Comparison of ENCODE assay signal across 1 fruit fly cellular context in genomic region chr3L:6752278-6753096, dm6.
A peak's percentile ranks its signal among the peaks of the same experiment; 100 is the strongest.
TF ChIP-seq lines count a peak whose summit lies in the region.

TSS of gene velo (minus strand) at chr3L:6752752.
TSS of gene Sbds (plus strand) at chr3L:6752913.

TF ChIP-seq in whole organism, embryonic, 481 proteins besides CTCF, POLR2A, EP300 and RAD21 (continued from another document and continues in another):
- peak; percentile 25; the same call in 1 of the 3 replicates for TF ChIP-seq CG14860 (GFP tag; IDR thresholded peaks at IDR 0.05; lab: Robert Waterston, UW; ENCODE audit: partially characterized antibody)
- no peak for TF ChIP-seq hth (optimal IDR thresholded peaks at IDR 0.05; lab: Kevin White, UChicago)
- peak; percentile 72 for TF ChIP-seq gem (tag; optimal IDR thresholded peaks at IDR 0.05; lab: Kevin White, UChicago)
- peak; percentile 58 for TF ChIP-seq CG15514 (GFP tag; optimal IDR thresholded peaks at IDR 0.05; lab: Kevin White, UChicago)
- no peak for TF ChIP-seq cato (GFP tag; optimal IDR thresholded peaks at IDR 0.05; lab: Kevin White, UChicago; ENCODE audit: borderline replicate concordance)
- TF ChIP-seq CG7928 (GFP tag; optimal IDR thresholded peaks at IDR 0.05; lab: Kevin White, UChicago) = no peak
- TF ChIP-seq Lpt (GFP tag; optimal IDR thresholded peaks at IDR 0.05; lab: Kevin White, UChicago) = no peak
- TF ChIP-seq gsb-n (tag; optimal IDR thresholded peaks at IDR 0.05; lab: Kevin White, UChicago) = peak; percentile 18
- TF ChIP-seq CG10543 (GFP tag; optimal IDR thresholded peaks at IDR 0.05; lab: Kevin White, UChicago) = peak; percentile 71
- TF ChIP-seq Mes4 (GFP tag; optimal IDR thresholded peaks at IDR 0.05; lab: Kevin White, UChicago) = peak; percentile 9
- peak; percentile 67 for TF ChIP-seq CG30403 (GFP tag; optimal IDR thresholded peaks at IDR 0.05; lab: Kevin White, UChicago)
- peak; percentile 23; the same call in 1 of the 2 replicates for TF ChIP-seq sisA (GFP tag; IDR thresholded peaks at IDR 0.05; lab: Robert Waterston, UW)
- TF ChIP-seq twi (tag; optimal IDR thresholded peaks at IDR 0.05; lab: Kevin White, UChicago) = no peak
- no peak for TF ChIP-seq TFAM (GFP tag; optimal IDR thresholded peaks at IDR 0.05; lab: Kevin White, UChicago)
- peak; percentile 39 for TF ChIP-seq CG33557 (GFP tag; optimal IDR thresholded peaks at IDR 0.05; lab: Kevin White, UChicago)
- peak; percentile 16 for TF ChIP-seq her (GFP tag; optimal IDR thresholded peaks at IDR 0.05; lab: Kevin White, UChicago)
- TF ChIP-seq crp (GFP tag; optimal IDR thresholded peaks at IDR 0.05; lab: Kevin White, UChicago) = peak in 1 of 2 experiments; percentile 83
- peak; percentile 2 for TF ChIP-seq BtbVII (GFP tag; optimal IDR thresholded peaks at IDR 0.05; lab: Kevin White, UChicago)
- no peak for TF ChIP-seq GATAe (GFP tag; conservative IDR thresholded peaks at IDR 0.05; lab: Robert Waterston, UW)
- peak; percentile 41; the same call in 1 of the 2 replicates for TF ChIP-seq Ptx1 (GFP tag; IDR thresholded peaks at IDR 0.05; lab: Robert Waterston, UW)
- TF ChIP-seq CG10654 (GFP tag; optimal IDR thresholded peaks at IDR 0.05; lab: Kevin White, UChicago) = no peak
- TF ChIP-seq fu2 (GFP tag; optimal IDR thresholded peaks at IDR 0.05; lab: Kevin White, UChicago) = no peak
- TF ChIP-seq mirr (GFP tag; optimal IDR thresholded peaks at IDR 0.05; lab: Kevin White, UChicago) = peak; percentile 42
- no peak for TF ChIP-seq CG16779 (GFP tag; IDR thresholded peaks at IDR 0.05; lab: Robert Waterston, UW)
- TF ChIP-seq ATbp (GFP tag; optimal IDR thresholded peaks at IDR 0.05; lab: Kevin White, UChicago) = no peak
- peak; percentile 65 for TF ChIP-seq amos (GFP tag; IDR thresholded peaks at IDR 0.05; lab: Robert Waterston, UW; ENCODE audit: partially characterized antibody)
- TF ChIP-seq prd (optimal IDR thresholded peaks at IDR 0.05; lab: Kevin White, UChicago) = no peak
- peak; percentile 54; the same call in 2 of the 3 replicates for TF ChIP-seq prd (GFP tag; IDR thresholded peaks at IDR 0.05; lab: Robert Waterston, UW)
- no peak for TF ChIP-seq tx (GFP tag; optimal IDR thresholded peaks at IDR 0.05; lab: Kevin White, UChicago)
- TF ChIP-seq gfzf (GFP tag; optimal IDR thresholded peaks at IDR 0.05; lab: Kevin White, UChicago) = peak; percentile 36
- no peak for TF ChIP-seq Stat92E (GFP tag; optimal IDR thresholded peaks at IDR 0.05; lab: Kevin White, UChicago)
- no peak for TF ChIP-seq Spps (tag; optimal IDR thresholded peaks at IDR 0.05; lab: Kevin White, UChicago)
- TF ChIP-seq CG10462 (GFP tag; optimal IDR thresholded peaks at IDR 0.05; lab: Kevin White, UChicago) = no peak
- TF ChIP-seq HmgZ (tag; optimal IDR thresholded peaks at IDR 0.05; lab: Kevin White, UChicago) = peak; percentile 69
- TF ChIP-seq Lhr (GFP tag; optimal IDR thresholded peaks at IDR 0.05; lab: Kevin White, UChicago) = peak; percentile 38
- no peak for TF ChIP-seq maf-S (GFP tag; optimal IDR thresholded peaks at IDR 0.05; lab: Kevin White, UChicago)
- TF ChIP-seq slp2 (GFP tag; optimal IDR thresholded peaks at IDR 0.05; lab: Kevin White, UChicago) = no peak
- TF ChIP-seq mld (GFP tag; IDR thresholded peaks at IDR 0.05; lab: Robert Waterston, UW; ENCODE audit: partially characterized antibody) = peak; percentile 26; the same call in 1 of the 3 replicates
- no peak for TF ChIP-seq br (optimal IDR thresholded peaks at IDR 0.05; lab: Kevin White, UChicago)
- TF ChIP-seq CG15696 (tag; optimal IDR thresholded peaks at IDR 0.05; lab: Kevin White, UChicago) = peak; percentile 58
- peak; percentile 76; the same call in 1 of the 2 replicates for TF ChIP-seq CG42726 (GFP tag; IDR thresholded peaks at IDR 0.05; lab: Robert Waterston, UW; ENCODE audit: partially characterized antibody)
- peak; percentile 49 for TF ChIP-seq CG8924 (tag; optimal IDR thresholded peaks at IDR 0.05; lab: Kevin White, UChicago)
- TF ChIP-seq CG7839 (tag; optimal IDR thresholded peaks at IDR 0.05; lab: Kevin White, UChicago) = peak; percentile 49
- TF ChIP-seq Hmr (GFP tag; optimal IDR thresholded peaks at IDR 0.05; lab: Kevin White, UChicago) = peak; percentile 32
- TF ChIP-seq lab (GFP tag; optimal IDR thresholded peaks at IDR 0.05; lab: Kevin White, UChicago) = peak; percentile 37
- TF ChIP-seq CG15073 (GFP tag; optimal IDR thresholded peaks at IDR 0.05; lab: Kevin White, UChicago) = no peak
- peak; percentile 15 for TF ChIP-seq CG7786 (GFP tag; optimal IDR thresholded peaks at IDR 0.05; lab: Kevin White, UChicago)
- TF ChIP-seq Oaz (GFP tag; IDR thresholded peaks at IDR 0.05; lab: Robert Waterston, UW) = no peak
- TF ChIP-seq eve (GFP tag; optimal IDR thresholded peaks at IDR 0.05; lab: Kevin White, UChicago) = no peak
- TF ChIP-seq B-H1 (GFP tag; IDR thresholded peaks at IDR 0.05; lab: Robert Waterston, UW) = no peak
- TF ChIP-seq schlank (tag; optimal IDR thresholded peaks at IDR 0.05; lab: Kevin White, UChicago) = no peak
- TF ChIP-seq Mrtf (GFP tag; IDR thresholded peaks at IDR 0.05; lab: Robert Waterston, UW) = no peak
- no peak for TF ChIP-seq Bteb2 (GFP tag; optimal IDR thresholded peaks at IDR 0.05; lab: Kevin White, UChicago)
- 0 out of 2 replicates have a peak, but pooled peaks have one; percentile 11 for TF ChIP-seq sens-2 (GFP tag; IDR thresholded peaks at IDR 0.05; lab: Robert Waterston, UW)
- no peak for TF ChIP-seq dimm (GFP tag; IDR thresholded peaks at IDR 0.05; lab: Robert Waterston, UW)
- no peak for TF ChIP-seq CG6272 (GFP tag; IDR thresholded peaks at IDR 0.05; lab: Robert Waterston, UW)
- no peak for TF ChIP-seq Atf-2 (GFP tag; optimal IDR thresholded peaks at IDR 0.05; lab: Kevin White, UChicago)
- no peak for TF ChIP-seq CG18764 (GFP tag; optimal IDR thresholded peaks at IDR 0.05; lab: Kevin White, UChicago)
- no peak for TF ChIP-seq CG11085 (GFP tag; IDR thresholded peaks at IDR 0.05; lab: Robert Waterston, UW)
- TF ChIP-seq Bgb (GFP tag; IDR thresholded peaks at IDR 0.05; lab: Robert Waterston, UW; ENCODE audit: partially characterized antibody) = peak; percentile 70
- peak; percentile 3 for TF ChIP-seq zfh2 (GFP tag; optimal IDR thresholded peaks at IDR 0.05; lab: Kevin White, UChicago)
- TF ChIP-seq Scr (GFP tag; IDR thresholded peaks at IDR 0.05; lab: Robert Waterston, UW; ENCODE audit: partially characterized antibody) = peak; percentile 80
- 0 out of 2 replicates have a peak, but pooled peaks have one; percentile 22 for TF ChIP-seq ato (GFP tag; IDR thresholded peaks at IDR 0.05; lab: Robert Waterston, UW; ENCODE audit: partially characterized antibody)
- TF ChIP-seq da (GFP tag; optimal IDR thresholded peaks at IDR 0.05; lab: Kevin White, UChicago) = no peak
- no peak for TF ChIP-seq CG11696 (GFP tag; IDR thresholded peaks at IDR 0.05; lab: Robert Waterston, UW)
- TF ChIP-seq Camta (GFP tag; optimal IDR thresholded peaks at IDR 0.05; lab: Kevin White, UChicago) = peak; percentile 18
- TF ChIP-seq HLHmδ (GFP tag; optimal IDR thresholded peaks at IDR 0.05; lab: Kevin White, UChicago) = peak; percentile 24
- TF ChIP-seq ems (GFP tag; optimal IDR thresholded peaks at IDR 0.05; lab: Kevin White, UChicago) = peak; percentile 17
- TF ChIP-seq Blimp-1 (GFP tag; optimal IDR thresholded peaks at IDR 0.05; lab: Kevin White, UChicago) = no peak
- TF ChIP-seq CG2202 (tag; optimal IDR thresholded peaks at IDR 0.05; lab: Kevin White, UChicago) = no peak
- TF ChIP-seq Mad (GFP tag; optimal IDR thresholded peaks at IDR 0.05; lab: Kevin White, UChicago) = no peak
- peak; percentile 72 for TF ChIP-seq Opbp (GFP tag; IDR thresholded peaks at IDR 0.05; lab: Robert Waterston, UW; ENCODE audit: partially characterized antibody)
- TF ChIP-seq CG3065 (GFP tag; optimal IDR thresholded peaks at IDR 0.05; lab: Kevin White, UChicago) = peak; percentile 6
- TF ChIP-seq Eip74EF (GFP tag; optimal IDR thresholded peaks at IDR 0.05; lab: Kevin White, UChicago) = no peak
- TF ChIP-seq CG14667 (GFP tag; IDR thresholded peaks at IDR 0.05; lab: Robert Waterston, UW) = 0 out of 2 replicates have a peak, but pooled peaks have one; percentile 39
- peak; percentile 57 for TF ChIP-seq nmo (GFP tag; optimal IDR thresholded peaks at IDR 0.05; lab: Kevin White, UChicago)
- peak; percentile 89 for TF ChIP-seq YL-1 (GFP tag; optimal IDR thresholded peaks at IDR 0.05; lab: Kevin White, UChicago)
- peak; percentile 93 for TF ChIP-seq CG4360 (GFP tag; IDR thresholded peaks at IDR 0.05; lab: Robert Waterston, UW)
- TF ChIP-seq NC2α (GFP tag; optimal IDR thresholded peaks at IDR 0.05; lab: Kevin White, UChicago) = no peak
- TF ChIP-seq hkb (optimal IDR thresholded peaks at IDR 0.05; lab: Kevin White, UChicago) = no peak
- peak; percentile 45 for TF ChIP-seq hkb (GFP tag; IDR thresholded peaks at IDR 0.05; lab: Robert Waterston, UW)
- no peak for TF ChIP-seq CkIIα-i1 (GFP tag; IDR thresholded peaks at IDR 0.05; lab: Robert Waterston, UW)
- no peak for TF ChIP-seq gcm (GFP tag; optimal IDR thresholded peaks at IDR 0.05; lab: Kevin White, UChicago)
- TF ChIP-seq CG2712 (tag; optimal IDR thresholded peaks at IDR 0.05; lab: Kevin White, UChicago) = peak; percentile 62
- no peak for TF ChIP-seq cas (GFP tag; IDR thresholded peaks at IDR 0.05; lab: Robert Waterston, UW)
- TF ChIP-seq CG8089 (GFP tag; optimal IDR thresholded peaks at IDR 0.05; lab: Kevin White, UChicago) = no peak
- peak; percentile 25 for TF ChIP-seq D19B (GFP tag; optimal IDR thresholded peaks at IDR 0.05; lab: Kevin White, UChicago)
- TF ChIP-seq CG4730 (GFP tag; IDR thresholded peaks at IDR 0.05; lab: Robert Waterston, UW) = no peak
- TF ChIP-seq Sin3A (optimal IDR thresholded peaks at IDR 0.05; lab: Kevin White, UChicago) = peak; percentile 19
- peak; percentile 17 for TF ChIP-seq ash1 (GFP tag; optimal IDR thresholded peaks at IDR 0.05; lab: Kevin White, UChicago)
- TF ChIP-seq sna (GFP tag; IDR thresholded peaks at IDR 0.05; lab: Robert Waterston, UW; ENCODE audit: partially characterized antibody) = peak; percentile 69; the same call in 1 of the 2 replicates
- peak; percentile 13 for TF ChIP-seq odd (GFP tag; optimal IDR thresholded peaks at IDR 0.05; lab: Kevin White, UChicago)
- peak; percentile 20 for TF ChIP-seq Six4 (GFP tag; optimal IDR thresholded peaks at IDR 0.05; lab: Kevin White, UChicago)
- TF ChIP-seq CG17328 (GFP tag; IDR thresholded peaks at IDR 0.05; lab: Robert Waterston, UW) = peak; percentile 22; the same call in 1 of the 2 replicates
- TF ChIP-seq Sox102F (GFP tag; optimal IDR thresholded peaks at IDR 0.05; lab: Kevin White, UChicago) = no peak
- TF ChIP-seq sd (tag; optimal IDR thresholded peaks at IDR 0.05; lab: Kevin White, UChicago) = peak; percentile 33
- no peak for TF ChIP-seq Vsx1 (GFP tag; optimal IDR thresholded peaks at IDR 0.05; lab: Kevin White, UChicago)
- TF ChIP-seq exex (tag; optimal IDR thresholded peaks at IDR 0.05; lab: Kevin White, UChicago) = peak; percentile 30
- peak; percentile 24 for TF ChIP-seq bcd (GFP tag; optimal IDR thresholded peaks at IDR 0.05; lab: Kevin White, UChicago)
- no peak for TF ChIP-seq CG1647 (GFP tag; optimal IDR thresholded peaks at IDR 0.05; lab: Kevin White, UChicago)
- TF ChIP-seq Hr78 (GFP tag; optimal IDR thresholded peaks at IDR 0.05; lab: Kevin White, UChicago) = no peak
- TF ChIP-seq Xbp1 (GFP tag; optimal IDR thresholded peaks at IDR 0.05; lab: Kevin White, UChicago) = peak; percentile 52
- no peak for TF ChIP-seq salm (tag; optimal IDR thresholded peaks at IDR 0.05; lab: Kevin White, UChicago)
- 0 out of 2 replicates have a peak, but pooled peaks have one; percentile 11 for TF ChIP-seq Adf1 (GFP tag; IDR thresholded peaks at IDR 0.05; lab: Robert Waterston, UW)
- TF ChIP-seq klu (GFP tag; IDR thresholded peaks at IDR 0.05; lab: Robert Waterston, UW) = no peak
- TF ChIP-seq Pdp1 (GFP tag; optimal IDR thresholded peaks at IDR 0.05; lab: Kevin White, UChicago) = peak; percentile 6 to 41
- peak; percentile 25 for TF ChIP-seq Myb (GFP tag; optimal IDR thresholded peaks at IDR 0.05; lab: Kevin White, UChicago)
- TF ChIP-seq yki (optimal IDR thresholded peaks at IDR 0.05; lab: Kevin White, UChicago) = no peak
- 0 out of 4 replicates have a peak, but pooled peaks have one; percentile 65 for TF ChIP-seq chinmo (GFP tag; IDR thresholded peaks at IDR 0.05; lab: Robert Waterston, UW; ENCODE audit: partially characterized antibody)
- peak; percentile 86 for TF ChIP-seq D (optimal IDR thresholded peaks at IDR 0.05; lab: Kevin White, UChicago)
- no peak for TF ChIP-seq D (GFP tag; optimal IDR thresholded peaks at IDR 0.05; lab: Kevin White, UChicago)
- TF ChIP-seq Atf3 (GFP tag; optimal IDR thresholded peaks at IDR 0.05; lab: Kevin White, UChicago) = no peak
- peak; percentile 66 for TF ChIP-seq CG32532 (GFP tag; IDR thresholded peaks at IDR 0.05; lab: Robert Waterston, UW)
- TF ChIP-seq fd3F (GFP tag; optimal IDR thresholded peaks at IDR 0.05; lab: Kevin White, UChicago) = peak; percentile 37
- TF ChIP-seq CG5245 (GFP tag; optimal IDR thresholded peaks at IDR 0.05; lab: Kevin White, UChicago) = no peak
- TF ChIP-seq CG1602 (GFP tag; optimal IDR thresholded peaks at IDR 0.05; lab: Kevin White, UChicago) = peak; percentile 34
- peak; percentile 56 for TF ChIP-seq rib (GFP tag; IDR thresholded peaks at IDR 0.05; lab: Robert Waterston, UW)
- TF ChIP-seq MESR4 (GFP tag; optimal IDR thresholded peaks at IDR 0.05; lab: Kevin White, UChicago) = peak; percentile 99
- TF ChIP-seq CG9876 (GFP tag; optimal IDR thresholded peaks at IDR 0.05; lab: Kevin White, UChicago) = no peak
- TF ChIP-seq sug (tag; optimal IDR thresholded peaks at IDR 0.05; lab: Kevin White, UChicago) = peak; percentile 62
- TF ChIP-seq nom (GFP tag; optimal IDR thresholded peaks at IDR 0.05; lab: Kevin White, UChicago) = no peak
- TF ChIP-seq sr (GFP tag; IDR thresholded peaks at IDR 0.05; lab: Robert Waterston, UW) = no peak
- no peak for TF ChIP-seq CG12744 (GFP tag; optimal IDR thresholded peaks at IDR 0.05; lab: Kevin White, UChicago)
- peak; percentile 72 for TF ChIP-seq CG12391 (tag; optimal IDR thresholded peaks at IDR 0.05; lab: Kevin White, UChicago)
- TF ChIP-seq CG9727 (GFP tag; optimal IDR thresholded peaks at IDR 0.05; lab: Kevin White, UChicago) = peak; percentile 52
- TF ChIP-seq CG11456 (GFP tag; IDR thresholded peaks at IDR 0.05; lab: Robert Waterston, UW) = peak; percentile 69; the same call in 2 of the 3 replicates
- TF ChIP-seq tio (GFP tag; optimal IDR thresholded peaks at IDR 0.05; lab: Kevin White, UChicago) = no peak
- peak; percentile 40 for TF ChIP-seq caup (GFP tag; optimal IDR thresholded peaks at IDR 0.05; lab: Kevin White, UChicago; ENCODE audit: severe bottlenecking)
- peak; percentile 51 for TF ChIP-seq PHDP (tag; optimal IDR thresholded peaks at IDR 0.05; lab: Kevin White, UChicago)
- no peak for TF ChIP-seq az2 (GFP tag; optimal IDR thresholded peaks at IDR 0.05; lab: Kevin White, UChicago)
